Worm (Caenorhabditis elegans) whole organism, early embryonic: ENCODE measurements around the gene F59F5.5.

ENCODE experiments used
- ama-1 ChIP-seq: fragments of 150-350 bp; optimal IDR thresholded peaks from 2 replicates; lab custom pipeline; 2014
- ets-7 ChIP-seq: sonication (generic microtip); optimal IDR thresholded peaks from 2 replicates; lab custom pipeline; 2016; ENCODE audit warnings: missing genotype, missing genetic modification characterization, missing compliant biosample characterization
- flt-1 ChIP-seq: fragments of 200-800 bp; sonication (Bioruptor generic); IDR thresholded peaks from 2 replicates; pipeline ENCODE4 v1.3.6; 2022; ENCODE audit warnings: missing genetic modification characterization, missing compliant biosample characterization
- hmg-4 ChIP-seq: fragments of 200-800 bp; sonication (Bioruptor generic); optimal IDR thresholded peaks from 2 replicates; lab custom pipeline; 2018; ENCODE audit warnings: mild to moderate bottlenecking, missing genetic modification characterization, missing compliant biosample characterization
- scrt-1 ChIP-seq: fragments of 200-800 bp; sonication (Bioruptor generic); IDR thresholded peaks from 2 replicates; pipeline ENCODE4 v1.3.6; 2022; ENCODE audit warnings: missing genetic modification characterization, missing compliant biosample characterization
- sea-1 ChIP-seq: fragments of 200-800 bp; sonication (Bioruptor generic); conservative IDR thresholded peaks from 2 replicates; pipeline ENCODE4 v1.3.6; 2022; ENCODE audit warnings: missing genetic modification characterization, missing compliant biosample characterization
- tra-4 ChIP-seq: sonication (generic microtip); optimal IDR thresholded peaks from 2 replicates; lab custom pipeline; 2017; ENCODE audit warnings: missing genetic modification characterization, missing compliant biosample characterization

DNA sequence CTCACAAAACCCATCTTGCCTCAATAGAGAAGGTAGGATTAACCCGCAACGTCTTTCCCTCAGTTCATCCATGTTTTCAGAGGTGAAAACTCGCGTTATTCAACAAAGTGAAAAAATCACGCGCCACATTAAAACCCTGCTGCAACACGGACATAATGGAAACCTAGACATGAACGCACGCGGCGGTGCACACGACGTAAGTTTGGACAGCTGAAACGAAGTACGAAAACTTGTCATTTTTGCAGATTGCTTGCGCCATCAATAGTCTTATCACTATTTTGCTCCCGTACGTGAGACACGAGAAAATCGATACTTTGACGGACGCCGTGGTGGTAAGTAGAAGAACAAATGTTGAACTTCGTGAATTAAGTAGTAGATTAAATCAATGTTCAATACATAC is 18.4 kb upstream of the F59F5.5 start:
- TF ChIP-seq flt-1 (GFP tag; lab: Robert Waterston, UW) (no peak), ama-1 (lab: Kevin White, UChicago) (no peak), sea-1 (GFP tag; lab: Robert Waterston, UW) (no peak), hmg-4 (GFP tag; lab: Kevin White, UChicago) (no peak), tra-4 (tag; lab: Kevin White, UChicago) (no peak), scrt-1 (GFP tag; lab: Robert Waterston, UW) (no peak), ets-7 (tag; lab: Kevin White, UChicago) (no peak)
